Fruit fly (Drosophila melanogaster) whole organism, prepupa: ENCODE results near the gene CG15333.

ENCODE experiments used
- Blimp-1 ChIP-seq: fragments of 200-800 bp; sonication (Bioruptor generic); optimal IDR thresholded peaks from 3 replicates; lab custom pipeline; 2017; ENCODE audit warnings: missing biosample characterization, missing genetic modification characterization, mild to moderate bottlenecking, moderate library complexity, missing genetic modification reagents
- CG10631 ChIP-seq: fragments of 200-800 bp; sonication (Bioruptor generic); optimal IDR thresholded peaks from 2 replicates; lab custom pipeline; 2016; ENCODE audit warnings: missing biosample characterization, missing genetic modification characterization
- CG10669 ChIP-seq: fragments of 200-800 bp; sonication (Bioruptor generic); optimal IDR thresholded peaks from 3 replicates; lab custom pipeline; 2018; ENCODE audit warnings: missing biosample characterization, mild to moderate bottlenecking, missing genetic modification characterization, moderate library complexity
- CG11294 ChIP-seq: fragments of 200-800 bp; sonication (Bioruptor generic); IDR thresholded peaks from 2 replicates; pipeline ENCODE4 v1.3.6; 2022; ENCODE audit warnings: missing biosample characterization, missing genetic modification characterization
- CG11762 ChIP-seq: fragments of 200-800 bp; sonication (Bioruptor generic); optimal IDR thresholded peaks from 3 replicates; lab custom pipeline; 2016; ENCODE audit warnings: missing biosample characterization, missing genetic modification characterization; ENCODE audit not compliant: insufficient read depth
- CG11902 ChIP-seq: fragments of 200-800 bp; sonication (Bioruptor generic); optimal IDR thresholded peaks from 3 replicates; lab custom pipeline; 2016; ENCODE audit warnings: missing biosample characterization, missing genetic modification characterization
- CG15336 ChIP-seq: fragments of 200-800 bp; sonication (Bioruptor generic); IDR thresholded peaks from 2 replicates; pipeline ENCODE4 v1.3.6; 2022; ENCODE audit warnings: missing biosample characterization, missing genetic modification characterization
- CG1621 ChIP-seq: fragments of 200-800 bp; sonication (Bioruptor generic); optimal IDR thresholded peaks from 3 replicates; lab custom pipeline; 2018; ENCODE audit warnings: missing biosample characterization, mild to moderate bottlenecking, missing genetic modification characterization
- CG16779 ChIP-seq: fragments of 200-800 bp; sonication (Bioruptor generic); optimal IDR thresholded peaks from 3 replicates; lab custom pipeline; 2017; ENCODE audit warnings: missing biosample characterization, mild to moderate bottlenecking, missing genetic modification characterization
- CG32006 ChIP-seq: fragments of 200-800 bp; sonication (Bioruptor generic); optimal IDR thresholded peaks from 3 replicates; lab custom pipeline; 2017; ENCODE audit warnings: missing biosample characterization, mild to moderate bottlenecking, missing genetic modification characterization
- CG34406 ChIP-seq: fragments of 200-800 bp; sonication (Bioruptor generic); optimal IDR thresholded peaks from 3 replicates; lab custom pipeline; 2016; ENCODE audit warnings: missing biosample characterization, missing genetic modification characterization
- CG3919 ChIP-seq: fragments of 200-800 bp; sonication (Bioruptor generic); optimal IDR thresholded peaks from 3 replicates; lab custom pipeline; 2016; ENCODE audit warnings: missing biosample characterization, missing genetic modification characterization
- CG4318 ChIP-seq: fragments of 200-800 bp; sonication (Bioruptor generic); optimal IDR thresholded peaks from 3 replicates; lab custom pipeline; 2017; ENCODE audit warnings: missing biosample characterization, mild to moderate bottlenecking, missing genetic modification characterization
- CG6163 ChIP-seq: fragments of 200-800 bp; sonication (Bioruptor generic); IDR thresholded peaks from 3 replicates; pipeline ENCODE4 v1.3.6; 2022; ENCODE audit warnings: missing biosample characterization, missing genetic modification characterization
- CG6276 ChIP-seq: fragments of 200-800 bp; sonication (Bioruptor generic); optimal IDR thresholded peaks from 2 replicates; lab custom pipeline; 2017; ENCODE audit warnings: missing biosample characterization, mild to moderate bottlenecking, missing genetic modification characterization
- CG6792 ChIP-seq: fragments of 200-800 bp; sonication (Bioruptor generic); optimal IDR thresholded peaks from 3 replicates; lab custom pipeline; 2016; ENCODE audit warnings: missing biosample characterization, missing genetic modification characterization
- CG6808 ChIP-seq: fragments of 200-800 bp; sonication (Bioruptor generic); optimal IDR thresholded peaks from 3 replicates; lab custom pipeline; 2017; ENCODE audit warnings: missing biosample characterization, missing genetic modification characterization, mild to moderate bottlenecking, moderate library complexity, missing genetic modification reagents
- CG6854 ChIP-seq: fragments of 200-800 bp; sonication (Bioruptor generic); optimal IDR thresholded peaks from 2 replicates; lab custom pipeline; 2017; ENCODE audit warnings: missing biosample characterization, mild to moderate bottlenecking, missing genetic modification characterization
- CG7368 ChIP-seq: fragments of 200-800 bp; sonication (Bioruptor generic); optimal IDR thresholded peaks from 3 replicates; lab custom pipeline; 2016; ENCODE audit warnings: missing biosample characterization, missing genetic modification characterization
- CG8119 ChIP-seq: fragments of 200-800 bp; sonication (Bioruptor generic); IDR thresholded peaks from 3 replicates; pipeline ENCODE4 v1.3.6; 2022; ENCODE audit warnings: missing biosample characterization, missing genetic modification characterization
- CG8632 ChIP-seq: fragments of 200-800 bp; sonication (Bioruptor generic); optimal IDR thresholded peaks from 3 replicates; lab custom pipeline; 2016; ENCODE audit warnings: missing biosample characterization, missing genetic modification characterization
- CG9139 ChIP-seq: fragments of 200-800 bp; sonication (Bioruptor generic); optimal IDR thresholded peaks from 3 replicates; lab custom pipeline; 2017; ENCODE audit warnings: missing biosample characterization, mild to moderate bottlenecking, missing genetic modification characterization
- Eip75B ChIP-seq: fragments of 200-800 bp; sonication (Bioruptor generic); optimal IDR thresholded peaks from 3 replicates; lab custom pipeline; 2016; ENCODE audit warnings: missing biosample characterization, missing genetic modification characterization
- Eip93F ChIP-seq: fragments of 200-800 bp; sonication (Bioruptor generic); optimal IDR thresholded peaks from 2 replicates; lab custom pipeline; 2016; ENCODE audit warnings: missing biosample characterization, mild to moderate bottlenecking, missing genetic modification characterization
- Ets21C ChIP-seq: fragments of 200-800 bp; sonication (Bioruptor generic); optimal IDR thresholded peaks from 3 replicates; lab custom pipeline; 2016; ENCODE audit warnings: missing biosample characterization, missing genetic modification characterization
- Ets96B ChIP-seq: fragments of 200-800 bp; optimal IDR thresholded peaks from 2 replicates; lab custom pipeline; 2019; ENCODE audit warnings: missing biosample characterization, mild to moderate bottlenecking, missing genetic modification characterization, moderate library complexity
- Gug ChIP-seq: fragments of 200-800 bp; sonication (Bioruptor generic); IDR thresholded peaks from 2 replicates; pipeline ENCODE4 v1.3.6; 2022; ENCODE audit warnings: missing biosample characterization, missing genetic modification characterization
- Hr38 ChIP-seq: sonication (Bioruptor generic); optimal IDR thresholded peaks from 2 replicates; lab custom pipeline; 2016; ENCODE audit warnings: missing biosample characterization, missing genetic modification characterization
- Hr39 ChIP-seq: fragments of 200-800 bp; sonication (Bioruptor generic); optimal IDR thresholded peaks from 2 replicates; lab custom pipeline; 2016; ENCODE audit warnings: missing biosample characterization, missing genetic modification characterization
- Hr4 ChIP-seq: fragments of 200-800 bp; sonication (Bioruptor generic); optimal IDR thresholded peaks from 3 replicates; lab custom pipeline; 2016; ENCODE audit warnings: missing biosample characterization, missing genetic modification characterization
- Lpt ChIP-seq: fragments of 200-800 bp; sonication (Bioruptor generic); optimal IDR thresholded peaks from 3 replicates; lab custom pipeline; 2016; ENCODE audit warnings: missing biosample characterization, missing genetic modification characterization
- Met ChIP-seq: fragments of 200-800 bp; sonication (Bioruptor generic); optimal IDR thresholded peaks from 3 replicates; lab custom pipeline; 2016; ENCODE audit warnings: missing biosample characterization, missing genetic modification characterization
- OdsH ChIP-seq: fragments of 200-800 bp; sonication (Bioruptor generic); optimal IDR thresholded peaks from 3 replicates; lab custom pipeline; 2016; ENCODE audit warnings: missing biosample characterization, missing genetic modification characterization
- Sox14 ChIP-seq: fragments of 200-800 bp; sonication (Bioruptor generic); optimal IDR thresholded peaks from 3 replicates; lab custom pipeline; 2016; ENCODE audit warnings: missing biosample characterization, missing genetic modification characterization
- acj6 ChIP-seq: fragments of 200-800 bp; sonication (Bioruptor generic); optimal IDR thresholded peaks from 3 replicates; lab custom pipeline; 2016; ENCODE audit warnings: missing biosample characterization, missing genetic modification characterization
- cyc ChIP-seq: fragments of 200-800 bp; sonication (Bioruptor generic); optimal IDR thresholded peaks from 3 replicates; lab custom pipeline; 2016; ENCODE audit warnings: missing biosample characterization, missing genetic modification characterization
- dac ChIP-seq: fragments of 200-800 bp; sonication (Bioruptor generic); optimal IDR thresholded peaks from 2 replicates; lab custom pipeline; 2017; ENCODE audit warnings: missing biosample characterization, mild to moderate bottlenecking, missing genetic modification characterization
- eg ChIP-seq: fragments of 200-800 bp; sonication (Bioruptor generic); IDR thresholded peaks from 3 replicates; pipeline ENCODE4 v1.3.6; 2022; ENCODE audit warnings: missing biosample characterization, missing genetic modification characterization
- esn ChIP-seq: fragments of 200-800 bp; sonication (Bioruptor generic); optimal IDR thresholded peaks from 2 replicates; lab custom pipeline; 2016; ENCODE audit warnings: missing biosample characterization, mild to moderate bottlenecking, missing genetic modification characterization, moderate library complexity
- fd59A ChIP-seq: fragments of 200-800 bp; sonication (Bioruptor generic); optimal IDR thresholded peaks from 2 replicates; lab custom pipeline; 2017; ENCODE audit warnings: missing biosample characterization, mild to moderate bottlenecking, missing genetic modification characterization, missing genetic modification reagents
- fd85E ChIP-seq: fragments of 200-800 bp; sonication (Bioruptor generic); optimal IDR thresholded peaks from 3 replicates; lab custom pipeline; 2016; ENCODE audit warnings: missing biosample characterization, missing genetic modification characterization
- fkh ChIP-seq: fragments of 200-800 bp; sonication (Bioruptor generic); optimal IDR thresholded peaks from 3 replicates; lab custom pipeline; 2017; ENCODE audit warnings: missing biosample characterization, mild to moderate bottlenecking, missing genetic modification characterization, moderate library complexity
- lz ChIP-seq: fragments of 200-800 bp; sonication (Bioruptor generic); optimal IDR thresholded peaks from 3 replicates; lab custom pipeline; 2016; ENCODE audit warnings: missing biosample characterization, missing genetic modification characterization
- net ChIP-seq: fragments of 200-800 bp; sonication (Bioruptor generic); optimal IDR thresholded peaks from 3 replicates; lab custom pipeline; 2016; ENCODE audit warnings: missing biosample characterization, missing genetic modification characterization
- salr ChIP-seq, 2 experiments: fragments of 200-800 bp; sonication (Bioruptor generic); optimal IDR thresholded peaks; 3 replicates each; lab custom pipeline; 2016 to 2018; ENCODE audit warnings: missing biosample characterization in 2 of 2, missing genetic modification characterization in 2 of 2, mild to moderate bottlenecking in 1 of 2
- ss ChIP-seq, 2 experiments: fragments of 200-800 bp; sonication (Bioruptor generic); optimal IDR thresholded peaks; 2 replicates in 1 of 2; 3 replicates in 1 of 2; lab custom pipeline; 2017 to 2018; ENCODE audit warnings: mild to moderate bottlenecking in 2 of 2, missing biosample characterization in 2 of 2, missing genetic modification characterization in 2 of 2, moderate library complexity in 1 of 2
- topi ChIP-seq: fragments of 200-800 bp; sonication (Bioruptor generic); optimal IDR thresholded peaks from 3 replicates; lab custom pipeline; 2016; ENCODE audit warnings: missing biosample characterization, missing genetic modification characterization
- vri ChIP-seq: fragments of 200-800 bp; sonication (Bioruptor generic); optimal IDR thresholded peaks from 3 replicates; lab custom pipeline; 2016; ENCODE audit warnings: missing biosample characterization, mild to moderate bottlenecking, missing genetic modification characterization

CG15333 gene

dm6 chrX:8061392-8062179 lies 40.4 kb upstream of the CG15333 start, which contains the start of gene mys (continued):
- TF ChIP-seq CG6808 (GFP tag; lab: Kevin White, UChicago) (peak; percentile 72), Gug (GFP tag; lab: Robert Waterston, UW) (no peak), acj6 (no peak), lz (GFP tag; lab: Kevin White, UChicago) (peak; percentile 46), net (GFP tag; lab: Kevin White, UChicago) (no peak), dac (GFP tag; lab: Kevin White, UChicago) (no peak)

dm6 chrX:8060921-8061270 lies 39.8 kb upstream of the CG15333 start:
- peak; percentile 54; the same call in 1 of the 2 replicates for TF ChIP-seq CG15336
- no peak for TF ChIP-seq CG16779 (tag; lab: Kevin White, UChicago)
- no peak for TF ChIP-seq Sox14 (GFP tag; lab: Kevin White, UChicago)
- TF ChIP-seq CG8119: no peak
- TF ChIP-seq lz (GFP tag; lab: Kevin White, UChicago): no peak
- TF ChIP-seq ss (GFP tag; optimal IDR thresholded peaks at IDR 0.05; lab: Kevin White, UChicago): peak; percentile 1 to 38
- TF ChIP-seq Eip75B (GFP tag; lab: Kevin White, UChicago): no peak
- TF ChIP-seq salr (GFP tag; optimal IDR thresholded peaks at IDR 0.05; lab: Kevin White, UChicago): no peak
- peak; percentile 27 for TF ChIP-seq fkh (GFP tag; lab: Kevin White, UChicago)
- TF ChIP-seq vri (GFP tag; lab: Kevin White, UChicago): no peak
- TF ChIP-seq Ets96B (tag; lab: Kevin White, UChicago): no peak
- peak; percentile 75 for TF ChIP-seq CG6163 (GFP tag; lab: Robert Waterston, UW)
- peak; percentile 8 for TF ChIP-seq CG32006 (GFP tag; lab: Kevin White, UChicago)
- TF ChIP-seq Eip93F: peak; percentile 62
- TF ChIP-seq topi: no peak
- TF ChIP-seq Met (GFP tag; lab: Kevin White, UChicago): no peak
- no peak for TF ChIP-seq CG10669 (GFP tag; lab: Kevin White, UChicago)
- no peak for TF ChIP-seq CG8632 (GFP tag; lab: Kevin White, UChicago)
- TF ChIP-seq CG6854 (GFP tag; lab: Kevin White, UChicago): no peak
- peak; percentile 16 for TF ChIP-seq CG1621 (tag; lab: Kevin White, UChicago)
- peak; percentile 15 for TF ChIP-seq CG6808 (GFP tag; lab: Kevin White, UChicago)
- TF ChIP-seq CG4318 (GFP tag; lab: Kevin White, UChicago): no peak
- peak; percentile 29; the same call in 1 of the 3 replicates for TF ChIP-seq eg (GFP tag; lab: Robert Waterston, UW)
- no peak for TF ChIP-seq Ets21C (GFP tag; lab: Kevin White, UChicago)
- no peak for TF ChIP-seq fd59A (GFP tag; lab: Kevin White, UChicago)
- TF ChIP-seq CG9139 (GFP tag; lab: Kevin White, UChicago): no peak
- TF ChIP-seq CG11902 (GFP tag; lab: Kevin White, UChicago): no peak
- no peak for TF ChIP-seq CG6792
- no peak for TF ChIP-seq CG3919 (GFP tag; lab: Kevin White, UChicago)
- no peak for TF ChIP-seq CG10631 (GFP tag; lab: Kevin White, UChicago)
- no peak for TF ChIP-seq CG11762
- no peak for TF ChIP-seq CG6276 (GFP tag; lab: Kevin White, UChicago)
- TF ChIP-seq CG34406 (GFP tag; lab: Kevin White, UChicago): no peak
- TF ChIP-seq net (GFP tag; lab: Kevin White, UChicago): no peak
- no peak for TF ChIP-seq Lpt (GFP tag; lab: Kevin White, UChicago)
- TF ChIP-seq esn (GFP tag; lab: Kevin White, UChicago): no peak
- TF ChIP-seq Hr39 (GFP tag; lab: Kevin White, UChicago): no peak
- no peak for TF ChIP-seq Hr38 (GFP tag; lab: Kevin White, UChicago)
- no peak for TF ChIP-seq dac (GFP tag; lab: Kevin White, UChicago)
- no peak for TF ChIP-seq Blimp-1 (GFP tag; lab: Kevin White, UChicago)
- no peak for TF ChIP-seq cyc
- no peak for TF ChIP-seq CG11294 (GFP tag; lab: Robert Waterston, UW)
- TF ChIP-seq Gug (GFP tag; lab: Robert Waterston, UW): no peak
- no peak for TF ChIP-seq fd85E
- TF ChIP-seq OdsH (GFP tag; lab: Kevin White, UChicago): no peak
- TF ChIP-seq Hr4 (GFP tag; lab: Kevin White, UChicago): no peak
- no peak for TF ChIP-seq CG7368 (GFP tag; lab: Kevin White, UChicago)
